Worm (Caenorhabditis elegans): ENCODE data around the gene nhr-36.

nhr-36 gene

ce11 chrV:9273587-9273986, 12.2 kb upstream of the nhr-36 start (continued):
- no peak for TF ChIP-seq hlh-6 (tag; optimal IDR thresholded peaks at IDR 0.05)
- no peak for TF ChIP-seq sox-4 (tag; optimal IDR thresholded peaks at IDR 0.05)
- TF ChIP-seq ceh-6 (GFP tag; optimal IDR thresholded peaks at IDR 0.05): no peak
- no peak for TF ChIP-seq pax-1 (tag; optimal IDR thresholded peaks at IDR 0.05)
- no peak for TF ChIP-seq madf-2 (tag; optimal IDR thresholded peaks at IDR 0.05)
- TF ChIP-seq nfya-1 (tag; optimal IDR thresholded peaks at IDR 0.05): peak; percentile 69
- TF ChIP-seq fax-1 (tag; optimal IDR thresholded peaks at IDR 0.05): no peak
- no peak for TF ChIP-seq K09A11.1 (tag; optimal IDR thresholded peaks at IDR 0.05; ENCODE audit: insufficient read depth)
- TF ChIP-seq ceh-22 (tag; optimal IDR thresholded peaks at IDR 0.05): no peak
- TF ChIP-seq pag-3 (tag; optimal IDR thresholded peaks at IDR 0.05; ENCODE audit: borderline replicate concordance): no peak
- no peak for TF ChIP-seq ceh-24 (tag; optimal IDR thresholded peaks at IDR 0.05)
- TF ChIP-seq nhr-11 (tag; optimal IDR thresholded peaks at IDR 0.05): no peak
- TF ChIP-seq Y22D7AL.16 (tag; optimal IDR thresholded peaks at IDR 0.05): no peak
- no peak for TF ChIP-seq C38D4.7 (GFP tag; optimal IDR thresholded peaks at IDR 0.05)
- no peak for TF ChIP-seq hlh-15 (tag; optimal IDR thresholded peaks at IDR 0.05)
- TF ChIP-seq pros-1 (tag; optimal IDR thresholded peaks at IDR 0.05): no peak
- TF ChIP-seq ets-4 (tag; optimal IDR thresholded peaks at IDR 0.05): no peak
- TF ChIP-seq ceh-19 (GFP tag; optimal IDR thresholded peaks at IDR 0.05): peak; percentile 7
- no peak for TF ChIP-seq gmeb-2 (tag; optimal IDR thresholded peaks at IDR 0.05)
- no peak for TF ChIP-seq sdc-2 (tag; optimal IDR thresholded peaks at IDR 0.05)
- TF ChIP-seq odd-2 (tag; optimal IDR thresholded peaks at IDR 0.05): no peak

DNA sequence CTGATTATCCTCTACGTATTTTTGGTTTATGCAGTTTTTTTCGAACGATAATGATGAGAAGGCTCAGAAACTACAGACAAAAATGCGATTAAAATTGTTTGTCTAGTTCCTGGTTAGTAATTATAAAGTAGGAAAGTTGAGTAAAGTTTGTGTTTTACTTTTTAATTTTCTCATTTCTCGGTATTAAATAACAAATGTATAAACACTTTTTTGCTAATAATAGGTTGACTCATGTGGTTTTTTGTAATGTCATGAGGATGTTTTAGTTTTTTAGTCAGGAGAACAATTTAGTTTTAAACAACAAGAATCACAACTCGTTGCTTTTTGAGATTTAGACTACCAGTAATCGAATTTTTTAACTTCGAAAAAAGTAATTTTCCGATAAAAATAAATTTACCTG, 11.2 kb upstream of the nhr-36 start:
- TF ChIP-seq ttx-3 (tag; optimal IDR thresholded peaks at IDR 0.05): no peak
- TF ChIP-seq hlh-30 (tag; optimal IDR thresholded peaks at IDR 0.05; ENCODE audit: insufficient read depth): no peak
- no peak for TF ChIP-seq nhr-11 (tag; optimal IDR thresholded peaks at IDR 0.05)
- TF ChIP-seq hlh-15 (tag; optimal IDR thresholded peaks at IDR 0.05): no peak
- no peak for TF ChIP-seq npax-4 (tag; optimal IDR thresholded peaks at IDR 0.05)
- no peak for TF ChIP-seq elt-2 (tag; optimal IDR thresholded peaks at IDR 0.05)
- no peak for TF ChIP-seq ceh-2 (tag; optimal IDR thresholded peaks at IDR 0.05)
- no peak for TF ChIP-seq ceh-24 (tag; optimal IDR thresholded peaks at IDR 0.05)
- TF ChIP-seq ama-1 (optimal IDR thresholded peaks at IDR 0.05): no peak
- no peak for TF ChIP-seq hlh-13 (GFP tag; optimal IDR thresholded peaks at IDR 0.05)
- no peak for TF ChIP-seq nfya-1 (tag; optimal IDR thresholded peaks at IDR 0.05)
- no peak for TF ChIP-seq C38D4.7 (GFP tag; optimal IDR thresholded peaks at IDR 0.05)
- no peak for TF ChIP-seq dve-1 (tag; optimal IDR thresholded peaks at IDR 0.05)
- TF ChIP-seq ceh-19 (GFP tag; optimal IDR thresholded peaks at IDR 0.05): no peak
- no peak for TF ChIP-seq nhr-232 (tag; optimal IDR thresholded peaks at IDR 0.05)
- TF ChIP-seq tbx-2 (tag; optimal IDR thresholded peaks at IDR 0.05): no peak
- TF ChIP-seq pros-1 (tag; optimal IDR thresholded peaks at IDR 0.05): no peak

DNA sequence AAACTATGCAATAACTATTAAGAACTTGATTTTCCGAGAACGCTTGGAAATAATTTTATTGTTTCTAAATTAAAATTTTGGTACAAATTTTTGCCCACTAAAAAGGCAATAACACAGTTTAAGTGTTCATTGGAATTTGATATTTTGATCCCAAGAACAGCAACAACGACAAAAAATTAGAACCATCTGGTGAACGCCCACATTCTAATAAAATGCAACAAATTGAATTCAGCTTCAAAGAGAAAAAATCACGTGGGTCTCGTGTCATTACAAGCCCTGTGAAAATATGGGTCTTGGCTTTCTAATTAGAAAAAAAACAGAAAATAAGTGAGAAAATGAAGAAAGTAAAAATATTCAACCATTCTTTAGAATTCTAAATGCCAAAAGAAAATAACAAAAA, 10.4 kb upstream of the nhr-36 start:
- TF ChIP-seq rnt-1 (tag; optimal IDR thresholded peaks at IDR 0.05): no peak
- TF ChIP-seq hlh-8 (tag; optimal IDR thresholded peaks at IDR 0.05): no peak

- TF ChIP-seq unc-55 (GFP tag; optimal IDR thresholded peaks at IDR 0.05): no peak
- TF ChIP-seq tbx-2 (tag; optimal IDR thresholded peaks at IDR 0.05): peak; percentile 7
- peak; percentile 35 for TF ChIP-seq unc-42 (tag; optimal IDR thresholded peaks at IDR 0.05)
- no peak for TF ChIP-seq dmd-4 (tag; optimal IDR thresholded peaks at IDR 0.05; ENCODE audit: borderline replicate concordance)
- peak; percentile 47 for TF ChIP-seq ceh-31 (tag; optimal IDR thresholded peaks at IDR 0.05)
- TF ChIP-seq ceh-18 (tag; optimal IDR thresholded peaks at IDR 0.05): peak; percentile 11
- TF ChIP-seq elt-2 (tag; optimal IDR thresholded peaks at IDR 0.05): no peak
Measured at ce11 chrV:9270442-9270841, 9.1 kb upstream of the nhr-36 start.

Measured in whole organism, late embryonic.